Worm (Caenorhabditis elegans): ENCODE measurements around the gene pdfr-1.

ce11 chrIII:6680963-6681362 lies 29.1 kb upstream of the pdfr-1 start:
- TF ChIP-seq gei-17 (GFP tag; optimal IDR thresholded peaks at IDR 0.05) (no peak), dpl-1 (GFP tag; optimal IDR thresholded peaks at IDR 0.05) (no peak), die-1 (tag; optimal IDR thresholded peaks at IDR 0.05) (no peak)

All from whole organism, young adult.